Fruit fly (Drosophila melanogaster) whole organism, embryonic: Measurements from ENCODE around the gene ghi.

Experiments used
- Bgb ChIP-seq: fragments of 200-800 bp; sonication (Bioruptor generic); IDR thresholded peaks from 2 replicates; pipeline ENCODE4 v1.3.6; 2022; ENCODE audit warnings: missing biosample characterization, missing genetic modification characterization; ENCODE audit not compliant: partially characterized antibody
- Blimp-1 ChIP-seq: fragments of 200-800 bp; sonication (Bioruptor generic); optimal IDR thresholded peaks from 3 replicates; lab custom pipeline; 2018; ENCODE audit warnings: missing biosample characterization, missing genetic modification characterization, mild to moderate bottlenecking, moderate library complexity, missing genetic modification reagents
- CG14667 ChIP-seq: fragments of 200-800 bp; sonication (Bioruptor generic); IDR thresholded peaks from 2 replicates; pipeline ENCODE4 v1.3.6; 2022; ENCODE audit warnings: missing biosample characterization, missing genetic modification characterization
- CG15011 ChIP-seq: fragments of 200-800 bp; sonication (Bioruptor generic); optimal IDR thresholded peaks from 3 replicates; lab custom pipeline; 2018; ENCODE audit warnings: missing biosample characterization, mild to moderate bottlenecking, missing genetic modification characterization
- CG1647 ChIP-seq: fragments of 200-800 bp; sonication (Bioruptor generic); optimal IDR thresholded peaks from 3 replicates; lab custom pipeline; 2016; ENCODE audit warnings: missing biosample characterization, missing genetic modification characterization
- CG18599 ChIP-seq: fragments of 200-800 bp; sonication (Bioruptor generic); optimal IDR thresholded peaks from 3 replicates; lab custom pipeline; 2017; ENCODE audit warnings: missing biosample characterization, missing genetic modification characterization, mild to moderate bottlenecking, moderate library complexity, missing genetic modification reagents
- CG18764 ChIP-seq: fragments of 200-800 bp; sonication (Bioruptor generic); optimal IDR thresholded peaks from 3 replicates; lab custom pipeline; 2016; ENCODE audit warnings: missing biosample characterization, missing genetic modification characterization
- CG3726 ChIP-seq: fragments of 200-800 bp; sonication (Bioruptor generic); IDR thresholded peaks from 3 replicates; pipeline ENCODE4, ENCODE4 v1.3.6; 2022; ENCODE audit warnings: missing biosample characterization, missing genetic modification characterization
- CG6683 ChIP-seq: fragments of 200-800 bp; sonication (Bioruptor generic); optimal IDR thresholded peaks from 2 replicates; lab custom pipeline; 2017; ENCODE audit warnings: missing biosample characterization, mild to moderate bottlenecking, missing genetic modification characterization, missing genetic modification reagents
- CG6765 ChIP-seq: fragments of 200-800 bp; sonication (Bioruptor generic); optimal IDR thresholded peaks from 3 replicates; lab custom pipeline; 2017; ENCODE audit warnings: missing biosample characterization, mild to moderate bottlenecking, missing genetic modification characterization
- CG9437 ChIP-seq: fragments of 200-800 bp; sonication (Bioruptor generic); optimal IDR thresholded peaks from 2 replicates; lab custom pipeline; 2018; ENCODE audit warnings: missing biosample characterization, mild to moderate bottlenecking, missing genetic modification characterization
- CG9727 ChIP-seq: fragments of 200-800 bp; sonication (Bioruptor generic); optimal IDR thresholded peaks from 3 replicates; lab custom pipeline; 2017; ENCODE audit warnings: missing biosample characterization, mild to moderate bottlenecking, missing genetic modification characterization
- CHES-1-like ChIP-seq: fragments of 200-800 bp; sonication (Bioruptor generic); optimal IDR thresholded peaks from 2 replicates; lab custom pipeline; 2016; ENCODE audit warnings: missing biosample characterization, missing genetic modification characterization
- Chrac-16 ChIP-seq: fragments of 200-800 bp; sonication (Bioruptor generic); optimal IDR thresholded peaks from 3 replicates; lab custom pipeline; 2016; ENCODE audit warnings: missing biosample characterization, missing genetic modification characterization
- CoRest ChIP-seq: fragments of 200-800 bp; sonication (Bioruptor generic); optimal IDR thresholded peaks from 3 replicates; lab custom pipeline; 2018; ENCODE audit warnings: missing biosample characterization, mild to moderate bottlenecking, missing genetic modification characterization, moderate library complexity
- Doc3 ChIP-seq: fragments of 200-800 bp; sonication (Bioruptor generic); IDR thresholded peaks from 3 replicates; pipeline ENCODE4 v1.3.6; 2022; ENCODE audit warnings: missing biosample characterization, missing genetic modification characterization; ENCODE audit not compliant: partially characterized antibody
- Elba2 ChIP-seq: fragments of 200-800 bp; sonication (Bioruptor generic); optimal IDR thresholded peaks from 3 replicates; lab custom pipeline; 2016; ENCODE audit warnings: missing biosample characterization, missing genetic modification characterization
- Gsc ChIP-seq: fragments of 200-800 bp; sonication (Bioruptor generic); IDR thresholded peaks from 2 replicates; pipeline ENCODE4 v1.3.6; 2022; ENCODE audit warnings: missing biosample characterization, missing genetic modification characterization
- H2.0 ChIP-seq: fragments of 200-800 bp; sonication (Bioruptor generic); IDR thresholded peaks from 2 replicates; pipeline ENCODE4 v1.3.6; 2022; ENCODE audit warnings: missing biosample characterization, missing genetic modification characterization
- Hsf ChIP-seq: fragments of 200-800 bp; sonication (Bioruptor generic); optimal IDR thresholded peaks from 3 replicates; lab custom pipeline; 2016; ENCODE audit warnings: missing biosample characterization, missing genetic modification characterization
- Ptx1 ChIP-seq: fragments of 200-800 bp; sonication (Bioruptor generic); IDR thresholded peaks from 2 replicates; pipeline ENCODE4 v1.3.6; 2022; ENCODE audit warnings: missing biosample characterization, missing genetic modification characterization
- Ravus ChIP-seq: fragments of 200-800 bp; sonication (Bioruptor generic); IDR thresholded peaks from 2 replicates; pipeline ENCODE4 v1.3.6; 2022; ENCODE audit warnings: missing biosample characterization, missing genetic modification characterization
- Side ChIP-seq: fragments of 200-800 bp; sonication (Bioruptor generic); optimal IDR thresholded peaks from 2 replicates; lab custom pipeline; 2016; ENCODE audit warnings: missing biosample characterization, missing genetic modification characterization
- Sry-δ ChIP-seq: fragments of 200-800 bp; sonication (Bioruptor generic); optimal IDR thresholded peaks from 2 replicates; lab custom pipeline; 2016; ENCODE audit warnings: missing biosample characterization, missing genetic modification characterization
- abd-A ChIP-seq: fragments of 200-800 bp; sonication (Bioruptor generic); optimal IDR thresholded peaks from 3 replicates; lab custom pipeline; 2019; ENCODE audit warnings: missing biosample characterization, mild to moderate bottlenecking, missing genetic modification characterization, moderate library complexity
- bab2 ChIP-seq: fragments of 200-800 bp; sonication (Bioruptor generic); optimal IDR thresholded peaks from 2 replicates; lab custom pipeline; 2016; ENCODE audit warnings: missing biosample characterization, missing genetic modification characterization
- bcd ChIP-seq: fragments of 200-800 bp; sonication (Bioruptor generic); optimal IDR thresholded peaks from 2 replicates; lab custom pipeline; 2017; ENCODE audit warnings: missing biosample characterization, mild to moderate bottlenecking, missing genetic modification characterization
- bowl ChIP-seq: fragments of 200-800 bp; sonication (Bioruptor generic); IDR thresholded peaks from 2 replicates; pipeline ENCODE4 v1.3.6; 2022; ENCODE audit warnings: missing biosample characterization, missing genetic modification characterization
- bsh ChIP-seq, 2 experiments: fragments of 200-800 bp; sonication (Bioruptor generic); optimal IDR thresholded peaks; 2 replicates each; lab custom pipeline; 2017 to 2018; ENCODE audit warnings: mild to moderate bottlenecking in 2 of 2, missing biosample characterization in 2 of 2, missing genetic modification characterization in 2 of 2, moderate library complexity in 1 of 2
- cad ChIP-seq: fragments of >200 bp; optimal IDR thresholded peaks from 2 replicates; lab custom pipeline; 2017; ENCODE audit warnings: missing biosample characterization, missing genetic modification characterization
- cas ChIP-seq: fragments of 200-800 bp; sonication (Bioruptor generic); IDR thresholded peaks from 2 replicates; pipeline ENCODE4 v1.3.6; 2022; ENCODE audit warnings: missing biosample characterization, missing genetic modification characterization
- caup ChIP-seq: fragments of 200-800 bp; sonication (Bioruptor generic); optimal IDR thresholded peaks from 3 replicates; lab custom pipeline; 2017; ENCODE audit warnings: missing biosample characterization, mild to moderate bottlenecking, missing genetic modification characterization, moderate library complexity; ENCODE audit not compliant: severe bottlenecking
- crol ChIP-seq: fragments of 200-800 bp; sonication (Bioruptor generic); IDR thresholded peaks from 2 replicates; pipeline ENCODE4 v1.3.6; 2022; ENCODE audit warnings: missing biosample characterization, missing genetic modification characterization
- crp ChIP-seq, 2 experiments: fragments of 200-800 bp; sonication (Bioruptor generic); optimal IDR thresholded peaks; 2 replicates in 1 of 2; 3 replicates in 1 of 2; lab custom pipeline; 2017; ENCODE audit warnings: missing biosample characterization in 2 of 2, missing genetic modification characterization in 2 of 2, mild to moderate bottlenecking in 1 of 2, moderate library complexity in 1 of 2
- danr ChIP-seq: fragments of 200-800 bp; sonication (Bioruptor generic); IDR thresholded peaks from 2 replicates; pipeline ENCODE4 v1.3.6; 2022; ENCODE audit warnings: missing biosample characterization, missing genetic modification characterization
- dati ChIP-seq: fragments of 200-800 bp; sonication (Bioruptor generic); IDR thresholded peaks from 2 replicates; pipeline ENCODE4 v1.3.6; 2022; ENCODE audit warnings: missing biosample characterization, missing genetic modification characterization
- gcm2 ChIP-seq: fragments of 200-800 bp; sonication (Bioruptor generic); optimal IDR thresholded peaks from 2 replicates; lab custom pipeline; 2016; ENCODE audit warnings: missing biosample characterization, missing genetic modification characterization
- jumu ChIP-seq: fragments of 200-800 bp; sonication (Bioruptor generic); optimal IDR thresholded peaks from 3 replicates; lab custom pipeline; 2016; ENCODE audit warnings: missing biosample characterization, missing genetic modification characterization
- mam ChIP-seq: fragments of 200-800 bp; sonication (Bioruptor generic); optimal IDR thresholded peaks from 3 replicates; lab custom pipeline; 2016; ENCODE audit warnings: missing biosample characterization, missing genetic modification characterization
- nerfin-1 ChIP-seq: fragments of 200-800 bp; sonication (Bioruptor generic); optimal IDR thresholded peaks from 3 replicates; lab custom pipeline; 2019; ENCODE audit warnings: missing biosample characterization, mild to moderate bottlenecking, missing genetic modification characterization, moderate library complexity
- nom ChIP-seq: fragments of 200-800 bp; sonication (Bioruptor generic); optimal IDR thresholded peaks from 2 replicates; lab custom pipeline; 2017; ENCODE audit warnings: missing biosample characterization, missing genetic modification characterization, mild to moderate bottlenecking, moderate library complexity, missing genetic modification reagents
- pan ChIP-seq, 4 experiments: fragments of >200 bp in 3 of 4; fragments of 200-800 bp in 1 of 4; sonication (Bioruptor generic) in 1 of 4; optimal IDR thresholded peaks in 3 of 4; IDR thresholded peaks in 1 of 4; 2 replicates each; pipeline versions ENCODE4 v1.3.6 to Lab custom; 2017 to 2022; ENCODE audit warnings: missing biosample characterization in 2 of 4, missing genetic modification characterization in 2 of 4, mixed read lengths in 1 of 4
- sr ChIP-seq: fragments of 200-800 bp; sonication (Bioruptor generic); IDR thresholded peaks from 3 replicates; pipeline ENCODE4 v1.3.6; 2022; ENCODE audit warnings: missing biosample characterization, missing genetic modification characterization
- tll ChIP-seq, 2 experiments: fragments of 200-800 bp in 1 of 2; fragments of >200 bp in 1 of 2; sonication (Bioruptor generic) in 1 of 2; optimal IDR thresholded peaks; 2 replicates each; lab custom pipeline; 2017 to 2019; ENCODE audit warnings: missing biosample characterization in 2 of 2, missing genetic modification characterization in 2 of 2, mild to moderate bottlenecking in 1 of 2, moderate library complexity in 1 of 2
- trh ChIP-seq: fragments of 200-800 bp; sonication (Bioruptor generic); optimal IDR thresholded peaks from 2 replicates; lab custom pipeline; 2016; ENCODE audit warnings: missing biosample characterization, missing genetic modification characterization
- unc-4 ChIP-seq: fragments of 200-800 bp; sonication (Bioruptor generic); IDR thresholded peaks from 2 replicates; pipeline ENCODE4 v1.3.6; 2022; ENCODE audit warnings: missing biosample characterization, missing genetic modification characterization; ENCODE audit not compliant: partially characterized antibody
- zfh1 ChIP-seq: fragments of 200-800 bp; sonication (Bioruptor generic); IDR thresholded peaks from 3 replicates; pipeline ENCODE4 v1.3.6; 2022; ENCODE audit warnings: missing biosample characterization, missing genetic modification characterization

Gene ghi

DNA sequence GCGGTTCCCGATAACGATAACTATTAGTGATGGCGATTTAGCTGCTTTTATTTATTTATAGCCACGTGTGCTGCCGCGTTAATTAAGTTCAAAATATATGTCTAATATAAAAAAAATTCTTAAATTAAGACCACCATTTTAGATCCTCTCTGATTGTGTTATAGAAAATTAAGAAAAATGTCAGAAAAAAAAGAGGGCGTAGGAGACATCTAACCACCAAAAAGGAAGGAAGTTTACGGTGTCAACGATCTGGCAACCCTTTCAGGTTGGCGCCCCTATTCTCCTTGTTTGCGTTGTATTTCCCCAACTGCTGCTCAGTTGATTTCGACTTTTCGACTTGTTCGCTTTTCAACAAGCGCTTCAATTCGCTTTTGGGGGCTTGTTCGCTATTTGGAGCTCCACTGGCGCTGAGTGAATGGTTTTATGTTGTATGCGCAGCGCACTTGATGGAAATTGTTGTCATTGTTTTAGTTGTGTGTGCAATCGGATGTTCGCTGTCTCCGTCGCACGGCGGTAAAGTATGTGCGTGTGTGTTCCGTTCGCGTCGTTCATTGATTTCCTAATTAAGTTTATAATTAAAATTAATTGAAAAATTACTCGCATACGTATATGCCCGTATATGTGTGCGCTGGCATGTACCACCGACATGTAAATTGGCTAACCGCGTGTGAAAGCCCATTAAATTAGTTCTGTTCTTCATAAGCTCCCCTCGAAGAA, 9.3 kb downstream of the ghi start, which contains the start of the genes CG3434 and CG44838 (continued):
- TF ChIP-seq CG15011 (GFP tag; lab: Kevin White, UChicago) (peak; percentile 54), bsh (GFP tag; optimal IDR thresholded peaks at IDR 0.05; lab: Kevin White, UChicago) (peak; percentile 9 to 81), Ravus (GFP tag; lab: Robert Waterston, UW) (no peak; the same call in 1 of the 2 replicates), crp (GFP tag; optimal IDR thresholded peaks at IDR 0.05; lab: Kevin White, UChicago) (peak in 1 of 2 experiments; percentile 55), bowl (GFP tag; lab: Robert Waterston, UW) (no peak), CG6765 (GFP tag; lab: Kevin White, UChicago) (peak; percentile 76), CG14667 (GFP tag; lab: Robert Waterston, UW) (peak; percentile 47; the same call in 1 of the 2 replicates), danr (GFP tag; lab: Robert Waterston, UW) (no peak), CG18764 (peak; percentile 74), bab2 (GFP tag; lab: Kevin White, UChicago) (peak; percentile 76), Hsf (peak; percentile 83), gcm2 (GFP tag; lab: Kevin White, UChicago) (peak; percentile 77), Chrac-16 (GFP tag; lab: Kevin White, UChicago) (peak; percentile 84), crol (GFP tag; lab: Robert Waterston, UW) (no peak), nerfin-1 (tag; lab: Kevin White, UChicago) (peak; percentile 68), Doc3 (GFP tag; lab: Robert Waterston, UW) (no peak), CG9437 (GFP tag; lab: Kevin White, UChicago) (peak; percentile 82), cas (GFP tag; lab: Robert Waterston, UW) (0 out of 2 replicates have a peak, but pooled peaks have one; percentile 65), sr (GFP tag; lab: Robert Waterston, UW) (no peak), CG1647 (GFP tag; lab: Kevin White, UChicago) (peak; percentile 67), Gsc (GFP tag; lab: Robert Waterston, UW) (no peak; the same call in 1 of the 2 replicates), Bgb (GFP tag; lab: Robert Waterston, UW) (peak; percentile 35; the same call in 1 of the 2 replicates), dati (GFP tag; lab: Robert Waterston, UW) (peak; percentile 45; the same call in 1 of the 2 replicates), nom (GFP tag; lab: Kevin White, UChicago) (peak; percentile 51), Ptx1 (GFP tag; lab: Robert Waterston, UW) (peak; percentile 80), CG6683 (peak; percentile 62), CHES-1-like (GFP tag; lab: Kevin White, UChicago) (peak; percentile 75), CG9727 (peak; percentile 86), CoRest (tag; lab: Kevin White, UChicago) (peak; percentile 88), CG18599 (GFP tag; lab: Kevin White, UChicago) (peak; percentile 85), zfh1 (GFP tag; lab: Robert Waterston, UW) (peak; percentile 68; the same call in 2 of the 3 replicates), Sry-δ (GFP tag; lab: Kevin White, UChicago) (peak; percentile 61), Elba2 (peak; percentile 67), pan (optimal IDR thresholded peaks at IDR 0.05; lab: Kevin White, UChicago) (no peak), pan (GFP tag; optimal IDR thresholded peaks at IDR 0.05 in 1 of 2, IDR thresholded peaks at IDR 0.05 in 1 of 2) (peak in 1 of 2 experiments; percentile 66), Blimp-1 (GFP tag; lab: Kevin White, UChicago) (peak; percentile 70), cad (GFP tag; lab: Kevin White, UChicago) (peak; percentile 15), caup (GFP tag; lab: Kevin White, UChicago) (peak; percentile 83), bcd (GFP tag; lab: Kevin White, UChicago) (peak; percentile 78), H2.0 (GFP tag; lab: Robert Waterston, UW) (peak; percentile 24; the same call in 1 of the 2 replicates), tll (GFP tag; optimal IDR thresholded peaks at IDR 0.05; lab: Kevin White, UChicago) (peak in 1 of 2 experiments; percentile 60), Side (GFP tag; lab: Kevin White, UChicago) (peak; percentile 65), trh (GFP tag; lab: Kevin White, UChicago) (peak; percentile 15), mam (GFP tag; lab: Kevin White, UChicago) (peak; percentile 76), jumu (GFP tag; lab: Kevin White, UChicago) (peak; percentile 73), unc-4 (GFP tag; lab: Robert Waterston, UW) (peak; percentile 45; the same call in 1 of the 2 replicates), CG3726 (GFP tag; lab: Robert Waterston, UW) (no peak), abd-A (tag; lab: Kevin White, UChicago) (peak; percentile 80)
